Fruit fly (Drosophila melanogaster) whole organism, embryonic: ENCODE data around the gene CG3294.

Experiments used
- BtbVII ChIP-seq: fragments of 200-800 bp; sonication (Bioruptor generic); optimal IDR thresholded peaks from 3 replicates; lab custom pipeline; 2017; ENCODE audit warnings: missing biosample characterization, mild to moderate bottlenecking, missing genetic modification characterization
- C15 ChIP-seq: fragments of 200-800 bp; sonication (Bioruptor generic); IDR thresholded peaks from 3 replicates; pipeline ENCODE4 v1.3.6; 2022; ENCODE audit warnings: missing biosample characterization, missing genetic modification characterization
- CG1024 ChIP-seq: fragments of 200-800 bp; sonication (Bioruptor generic); IDR thresholded peaks from 2 replicates; pipeline ENCODE4 v1.3.6; 2022; ENCODE audit warnings: missing biosample characterization, missing genetic modification characterization
- CG11093 ChIP-seq: fragments of 200-800 bp; sonication (Bioruptor generic); IDR thresholded peaks from 3 replicates; pipeline ENCODE4 v1.3.6; 2022; ENCODE audit warnings: missing biosample characterization, missing genetic modification characterization
- CG12219 ChIP-seq: fragments of 200-800 bp; sonication (Bioruptor generic); optimal IDR thresholded peaks from 3 replicates; lab custom pipeline; 2018; ENCODE audit warnings: missing biosample characterization, mild to moderate bottlenecking, missing genetic modification characterization
- CG12769 ChIP-seq: fragments of 200-800 bp; sonication (Bioruptor generic); optimal IDR thresholded peaks from 2 replicates; lab custom pipeline; 2019; ENCODE audit warnings: missing biosample characterization, mild to moderate bottlenecking, missing genetic modification characterization, moderate library complexity
- CG13624 ChIP-seq: fragments of 200-800 bp; sonication (Bioruptor generic); optimal IDR thresholded peaks from 2 replicates; lab custom pipeline; 2016; ENCODE audit warnings: missing biosample characterization, missing genetic modification characterization
- CG13894 ChIP-seq: fragments of 200-800 bp; sonication (Bioruptor generic); optimal IDR thresholded peaks from 3 replicates; lab custom pipeline; 2018; ENCODE audit warnings: missing biosample characterization, mild to moderate bottlenecking, missing genetic modification characterization, moderate library complexity
- CG15479 ChIP-seq: fragments of 200-800 bp; sonication (Bioruptor generic); optimal IDR thresholded peaks from 3 replicates; lab custom pipeline; 2019; ENCODE audit warnings: missing biosample characterization, mild to moderate bottlenecking, missing genetic modification characterization, moderate library complexity
- CG1602 ChIP-seq: fragments of 200-800 bp; sonication (Bioruptor generic); optimal IDR thresholded peaks from 3 replicates; lab custom pipeline; 2016; ENCODE audit warnings: missing biosample characterization, missing genetic modification characterization
- CG32772 ChIP-seq: fragments of 200-800 bp; sonication (Bioruptor generic); IDR thresholded peaks from 2 replicates; pipeline ENCODE4 v1.3.6; 2022; ENCODE audit warnings: missing biosample characterization, missing genetic modification characterization
- CG3995 ChIP-seq: fragments of 200-800 bp; sonication (Bioruptor generic); optimal IDR thresholded peaks from 3 replicates; lab custom pipeline; 2016; ENCODE audit warnings: missing biosample characterization, missing genetic modification characterization
- CG4707 ChIP-seq: fragments of 200-800 bp; sonication (Bioruptor generic); optimal IDR thresholded peaks from 2 replicates; lab custom pipeline; 2018; ENCODE audit warnings: missing biosample characterization, mild to moderate bottlenecking, missing genetic modification characterization, moderate library complexity
- CG8281 ChIP-seq: fragments of 200-800 bp; sonication (Bioruptor generic); optimal IDR thresholded peaks from 2 replicates; lab custom pipeline; 2018; ENCODE audit warnings: missing biosample characterization, mild to moderate bottlenecking, missing genetic modification characterization, moderate library complexity
- CrebB ChIP-seq: fragments of 200-800 bp; sonication (Bioruptor generic); optimal IDR thresholded peaks from 3 replicates; lab custom pipeline; 2018; ENCODE audit warnings: missing biosample characterization, mild to moderate bottlenecking, missing genetic modification characterization
- D19B ChIP-seq: fragments of 200-800 bp; sonication (Bioruptor generic); optimal IDR thresholded peaks from 2 replicates; lab custom pipeline; 2017; ENCODE audit warnings: missing biosample characterization, mild to moderate bottlenecking, missing genetic modification characterization
- Elba2 ChIP-seq: fragments of 200-800 bp; sonication (Bioruptor generic); optimal IDR thresholded peaks from 3 replicates; lab custom pipeline; 2016; ENCODE audit warnings: missing biosample characterization, missing genetic modification characterization
- Kr ChIP-seq: fragments of 200-800 bp; sonication (Bioruptor generic); optimal IDR thresholded peaks from 2 replicates; lab custom pipeline; 2017; ENCODE audit warnings: missing biosample characterization, mild to moderate bottlenecking, missing genetic modification characterization
- Max ChIP-seq: fragments of 200-800 bp; sonication (Bioruptor generic); optimal IDR thresholded peaks from 2 replicates; lab custom pipeline; 2016; ENCODE audit warnings: missing biosample characterization, mild to moderate bottlenecking, missing genetic modification characterization
- Mes4 ChIP-seq: fragments of 200-800 bp; sonication (Bioruptor generic); optimal IDR thresholded peaks from 2 replicates; lab custom pipeline; 2016; ENCODE audit warnings: missing biosample characterization, missing genetic modification characterization
- Neu2 ChIP-seq: fragments of 200-800 bp; sonication (Bioruptor generic); optimal IDR thresholded peaks from 3 replicates; lab custom pipeline; 2016; ENCODE audit warnings: missing biosample characterization, missing genetic modification characterization, borderline replicate concordance
- Oli ChIP-seq: fragments of 200-800 bp; sonication (Bioruptor generic); optimal IDR thresholded peaks from 2 replicates; lab custom pipeline; 2018; ENCODE audit warnings: missing biosample characterization, mild to moderate bottlenecking, missing genetic modification characterization, moderate library complexity
- Pdp1 ChIP-seq, 2 experiments: fragments of 200-800 bp; sonication (Bioruptor generic); optimal IDR thresholded peaks; 3 replicates each; lab custom pipeline; 2016; ENCODE audit warnings: missing biosample characterization in 2 of 2, missing genetic modification characterization in 2 of 2, mild to moderate bottlenecking in 1 of 2, moderate library complexity in 1 of 2
- Poxn ChIP-seq: fragments of 200-800 bp; sonication (Bioruptor generic); IDR thresholded peaks from 2 replicates; pipeline ENCODE4 v1.3.6; 2022; ENCODE audit warnings: missing biosample characterization, missing genetic modification characterization
- Sry-δ ChIP-seq: fragments of 200-800 bp; sonication (Bioruptor generic); optimal IDR thresholded peaks from 2 replicates; lab custom pipeline; 2016; ENCODE audit warnings: missing biosample characterization, missing genetic modification characterization
- Stat92E ChIP-seq, 3 experiments: fragments of >200 bp in 2 of 3; fragments of 200-800 bp in 1 of 3; sonication (Bioruptor generic) in 1 of 3; optimal IDR thresholded peaks; 2 replicates each; lab custom pipeline; 2017 to 2019; ENCODE audit warnings: missing biosample characterization in 3 of 3, missing genetic modification characterization in 3 of 3, mild to moderate bottlenecking in 1 of 3, moderate library complexity in 1 of 3
- Taf1 ChIP-seq: fragments of 200-800 bp; sonication (Bioruptor generic); IDR thresholded peaks from 2 replicates; pipeline ENCODE4 v1.3.6; 2022; ENCODE audit warnings: missing biosample characterization, missing genetic modification characterization
- Vsx1 ChIP-seq: fragments of 200-800 bp; sonication (Bioruptor generic); optimal IDR thresholded peaks from 2 replicates; lab custom pipeline; 2017; ENCODE audit warnings: missing biosample characterization, mild to moderate bottlenecking, missing genetic modification characterization, missing genetic modification reagents
- abd-A ChIP-seq: fragments of 200-800 bp; sonication (Bioruptor generic); optimal IDR thresholded peaks from 3 replicates; lab custom pipeline; 2019; ENCODE audit warnings: missing biosample characterization, mild to moderate bottlenecking, missing genetic modification characterization, moderate library complexity
- ase ChIP-seq: fragments of 200-800 bp; sonication (Bioruptor generic); IDR thresholded peaks from 3 replicates; pipeline ENCODE4 v1.3.6; 2022; ENCODE audit warnings: missing biosample characterization, missing genetic modification characterization
- ato ChIP-seq: fragments of 200-800 bp; sonication (Bioruptor generic); IDR thresholded peaks from 2 replicates; pipeline ENCODE4 v1.3.6; 2022; ENCODE audit warnings: missing biosample characterization, missing genetic modification characterization; ENCODE audit not compliant: partially characterized antibody
- bab2 ChIP-seq: fragments of 200-800 bp; sonication (Bioruptor generic); optimal IDR thresholded peaks from 2 replicates; lab custom pipeline; 2016; ENCODE audit warnings: missing biosample characterization, missing genetic modification characterization
- btn ChIP-seq: fragments of 200-800 bp; sonication (Bioruptor generic); optimal IDR thresholded peaks from 2 replicates; lab custom pipeline; 2016; ENCODE audit warnings: missing biosample characterization, missing genetic modification characterization
- cwo ChIP-seq: fragments of 200-800 bp; sonication (Bioruptor generic); optimal IDR thresholded peaks from 3 replicates; lab custom pipeline; 2017; ENCODE audit warnings: missing biosample characterization, missing genetic modification characterization, mild to moderate bottlenecking, moderate library complexity, missing genetic modification reagents
- dm ChIP-seq: fragments of 200-800 bp; sonication (Bioruptor generic); optimal IDR thresholded peaks from 3 replicates; lab custom pipeline; 2016; ENCODE audit warnings: missing biosample characterization, missing genetic modification characterization
- dpn ChIP-seq, 2 experiments: fragments of 200-800 bp; sonication (Bioruptor generic); optimal IDR thresholded peaks; 3 replicates each; lab custom pipeline; 2016; ENCODE audit warnings: missing biosample characterization in 2 of 2, missing genetic modification characterization in 2 of 2
- ewg ChIP-seq: fragments of 200-800 bp; sonication (Bioruptor generic); optimal IDR thresholded peaks from 3 replicates; lab custom pipeline; 2017; ENCODE audit warnings: mild to moderate bottlenecking, missing biosample characterization, missing genetic modification reagents, missing genetic modification characterization
- fd3F ChIP-seq: fragments of 200-800 bp; sonication (Bioruptor generic); optimal IDR thresholded peaks from 2 replicates; lab custom pipeline; 2018; ENCODE audit warnings: missing biosample characterization, mild to moderate bottlenecking, missing genetic modification characterization, moderate library complexity
- ham ChIP-seq: fragments of 200-800 bp; sonication (Bioruptor generic); IDR thresholded peaks from 2 replicates; pipeline ENCODE4 v1.3.6; 2022; ENCODE audit warnings: missing biosample characterization, missing genetic modification characterization
- ind ChIP-seq: fragments of 200-800 bp; sonication (Bioruptor generic); optimal IDR thresholded peaks from 3 replicates; lab custom pipeline; 2016; ENCODE audit warnings: missing biosample characterization, missing genetic modification characterization
- inv ChIP-seq: fragments of 200-800 bp; sonication (Bioruptor generic); IDR thresholded peaks from 2 replicates; pipeline ENCODE4 v1.3.6; 2022; ENCODE audit warnings: missing biosample characterization, missing genetic modification characterization; ENCODE audit not compliant: partially characterized antibody
- pnt ChIP-seq: fragments of 200-800 bp; sonication (Bioruptor generic); optimal IDR thresholded peaks from 3 replicates; lab custom pipeline; 2016; ENCODE audit warnings: missing biosample characterization, missing genetic modification characterization
- pzg ChIP-seq: fragments of 200-800 bp; sonication (Bioruptor generic); optimal IDR thresholded peaks from 3 replicates; lab custom pipeline; 2018; ENCODE audit warnings: missing biosample characterization, mild to moderate bottlenecking, missing genetic modification characterization, moderate library complexity
- repo ChIP-seq: fragments of 200-800 bp; sonication (Bioruptor generic); optimal IDR thresholded peaks from 2 replicates; lab custom pipeline; 2016; ENCODE audit warnings: missing biosample characterization, missing genetic modification characterization
- rib ChIP-seq: fragments of 200-800 bp; sonication (Bioruptor generic); IDR thresholded peaks from 2 replicates; pipeline ENCODE4 v1.3.6; 2022; ENCODE audit warnings: missing biosample characterization, missing genetic modification characterization
- tna ChIP-seq: fragments of 200-800 bp; sonication (Bioruptor generic); IDR thresholded peaks from 2 replicates; pipeline ENCODE4 v1.3.6; 2022; ENCODE audit warnings: missing biosample characterization, missing genetic modification characterization; ENCODE audit not compliant: partially characterized antibody
- toy ChIP-seq: fragments of 200-800 bp; sonication (Bioruptor generic); IDR thresholded peaks from 2 replicates; pipeline ENCODE4 v1.3.6; 2022; ENCODE audit warnings: missing biosample characterization, missing genetic modification characterization
- ttk ChIP-seq: fragments of 200-800 bp; sonication (Bioruptor generic); IDR thresholded peaks from 2 replicates; pipeline ENCODE4 v2.1.2; 2022; ENCODE audit warnings: missing biosample characterization, missing genetic modification characterization
- vnd ChIP-seq: fragments of 200-800 bp; sonication (Bioruptor generic); IDR thresholded peaks from 3 replicates; pipeline ENCODE4 v1.3.6; 2022; ENCODE audit warnings: missing biosample characterization, missing genetic modification characterization; ENCODE audit not compliant: partially characterized antibody

Gene CG3294

dm6 chr2L:4810697-4811490 is 16.5 kb downstream of the CG3294 start (continued):
- TF ChIP-seq Poxn (GFP tag; lab: Robert Waterston, UW) = no peak
- no peak for TF ChIP-seq dm (GFP tag; lab: Kevin White, UChicago)
- no peak for TF ChIP-seq tna (GFP tag; lab: Robert Waterston, UW)
- TF ChIP-seq Vsx1 (GFP tag; lab: Kevin White, UChicago) = no peak
- peak; percentile 61 for TF ChIP-seq ttk (GFP tag; lab: Robert Waterston, UW)
- TF ChIP-seq Oli (tag; lab: Kevin White, UChicago) = peak; percentile 83
- TF ChIP-seq dpn (GFP tag; optimal IDR thresholded peaks at IDR 0.05; lab: Kevin White, UChicago) = peak; percentile 42 to 54
- no peak for TF ChIP-seq vnd (GFP tag; lab: Robert Waterston, UW)
- 0 out of 2 replicates have a peak, but pooled peaks have one; percentile 21 for TF ChIP-seq ham (GFP tag; lab: Robert Waterston, UW)
- TF ChIP-seq CG15479 = no peak
- no peak for TF ChIP-seq CG1024
- no peak for TF ChIP-seq CrebB (tag; lab: Kevin White, UChicago)
- peak; percentile 31 for TF ChIP-seq fd3F (GFP tag; lab: Kevin White, UChicago)
- no peak for TF ChIP-seq btn (GFP tag; lab: Kevin White, UChicago)
- TF ChIP-seq Pdp1 (GFP tag; optimal IDR thresholded peaks at IDR 0.05; lab: Kevin White, UChicago) = peak; percentile 39 to 40
- no peak for TF ChIP-seq Elba2 (GFP tag; lab: Kevin White, UChicago)
- TF ChIP-seq CG11093 (GFP tag; lab: Robert Waterston, UW) = no peak
- TF ChIP-seq CG8281 = peak; percentile 47
- TF ChIP-seq C15 (GFP tag; lab: Robert Waterston, UW) = no peak
- TF ChIP-seq Sry-δ (GFP tag; lab: Kevin White, UChicago) = no peak
- TF ChIP-seq Taf1 (GFP tag; lab: Robert Waterston, UW) = no peak
- TF ChIP-seq CG32772 = 0 out of 2 replicates have a peak, but pooled peaks have one; percentile 9
- TF ChIP-seq abd-A (tag; lab: Kevin White, UChicago) = no peak
- TF ChIP-seq ind (GFP tag; lab: Kevin White, UChicago) = peak; percentile 31
- no peak for TF ChIP-seq cwo (GFP tag; lab: Kevin White, UChicago)
- peak; percentile 69 for TF ChIP-seq BtbVII (GFP tag; lab: Kevin White, UChicago)
- TF ChIP-seq pzg (GFP tag; lab: Kevin White, UChicago) = no peak
- TF ChIP-seq pnt (GFP tag; lab: Kevin White, UChicago) = no peak
- TF ChIP-seq CG1602 (GFP tag; lab: Kevin White, UChicago) = peak; percentile 67
- no peak for TF ChIP-seq rib (GFP tag; lab: Robert Waterston, UW)
- TF ChIP-seq CG4707 (GFP tag; lab: Kevin White, UChicago) = no peak
- peak; percentile 21 for TF ChIP-seq CG12769 (tag; lab: Kevin White, UChicago)
- peak; percentile 76 for TF ChIP-seq Max (GFP tag; lab: Kevin White, UChicago)
- peak; percentile 66 for TF ChIP-seq D19B (GFP tag; lab: Kevin White, UChicago)
- TF ChIP-seq CG3995 (GFP tag; lab: Kevin White, UChicago) = no peak
- TF ChIP-seq ato = no peak
- TF ChIP-seq ewg (GFP tag; lab: Kevin White, UChicago) = peak; percentile 27
- no peak for TF ChIP-seq CG13624 (GFP tag; lab: Kevin White, UChicago)
- no peak for TF ChIP-seq inv (GFP tag; lab: Robert Waterston, UW)
- TF ChIP-seq ase (GFP tag; lab: Robert Waterston, UW) = no peak
- no peak for TF ChIP-seq Stat92E (GFP tag; optimal IDR thresholded peaks at IDR 0.05; lab: Kevin White, UChicago)
- no peak for TF ChIP-seq toy
- TF ChIP-seq CG13894 (tag; lab: Kevin White, UChicago) = no peak
- peak; percentile 9 for TF ChIP-seq Mes4 (GFP tag; lab: Kevin White, UChicago)
- no peak for TF ChIP-seq Kr (GFP tag; lab: Kevin White, UChicago)
- TF ChIP-seq repo (GFP tag; lab: Kevin White, UChicago) = no peak
- no peak for TF ChIP-seq Neu2 (GFP tag; lab: Kevin White, UChicago)
- TF ChIP-seq CG12219 = peak; percentile 22
- peak; percentile 45 for TF ChIP-seq bab2 (GFP tag; lab: Kevin White, UChicago)
